Worm (Caenorhabditis elegans) whole organism, L4/young adult: ENCODE results near the gene R07E3.7.

Experiments
- W03F9.2 ChIP-seq: fragments of 150-350 bp; optimal IDR thresholded peaks from 2 replicates; lab custom pipeline; 2014; ENCODE audit warnings: missing biosample characterization, missing genetic modification characterization
- dao-5 ChIP-seq: sonication (generic microtip); optimal IDR thresholded peaks from 2 replicates; lab custom pipeline; 2016; ENCODE audit warnings: missing genotype, missing genetic modification characterization, moderate library complexity, missing compliant biosample characterization
- him-1 ChIP-seq: sonication (generic microtip); optimal IDR thresholded peaks from 2 replicates; lab custom pipeline; 2016; ENCODE audit warnings: missing genotype, missing genetic modification reagents, missing genetic modification characterization, missing compliant biosample characterization

DNA sequence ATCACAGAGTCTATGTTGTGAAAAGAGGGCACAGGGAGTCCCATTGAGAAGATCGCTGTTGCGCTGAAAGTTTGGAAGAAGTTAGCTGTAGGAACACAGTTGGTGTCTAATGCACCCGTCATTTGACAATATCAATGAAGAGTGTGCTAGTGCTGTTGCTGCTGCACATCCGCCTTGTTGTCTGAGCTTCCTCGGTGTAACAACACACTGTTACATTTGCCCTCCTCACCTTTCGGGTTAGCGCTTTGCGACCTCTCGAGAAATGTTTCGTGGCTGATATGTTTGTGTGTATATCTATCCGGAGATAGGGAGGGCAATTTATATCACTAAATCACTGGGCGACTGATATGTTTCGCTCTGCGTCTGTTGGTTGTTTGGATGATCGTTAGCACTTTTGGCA, 38.7 kb upstream of the R07E3.7 start:
- TF ChIP-seq him-1 (tag; lab: Kevin White, UChicago) (no peak), W03F9.2 (tag; lab: Kevin White, UChicago) (no peak), dao-5 (tag; lab: Kevin White, UChicago) (no peak)
